Fruit fly (Drosophila melanogaster) whole organism, larva: ENCODE data around the gene CG2540.
A peak's percentile ranks its signal among the peaks of the same experiment; 100 is the strongest.

Source experiments
- noc ChIP-seq: fragments of 200-800 bp; sonication (Bioruptor generic); optimal IDR thresholded peaks from 3 replicates; lab custom pipeline; 2019; ENCODE audit warnings: missing biosample characterization, mild to moderate bottlenecking, missing genetic modification characterization, moderate library complexity

Gene CG2540

DNA sequence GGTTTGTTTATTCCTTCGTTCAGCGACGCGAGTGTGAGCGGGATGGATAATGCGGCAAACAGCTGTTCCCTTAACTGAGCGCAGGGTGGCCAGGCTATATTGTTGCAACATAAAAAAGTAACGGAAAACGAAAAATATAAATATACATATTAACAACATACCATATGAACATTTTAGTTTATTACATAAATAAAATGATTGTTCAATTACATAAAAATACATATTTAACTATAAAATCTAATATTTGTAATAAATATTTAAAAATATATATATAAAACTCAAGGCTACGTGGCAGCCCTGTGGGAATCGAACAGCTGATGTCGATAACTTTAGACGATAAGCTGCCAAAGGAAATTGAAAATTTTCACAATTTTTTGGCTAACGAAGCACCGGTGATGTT is at the start of gene CG2540, which contains the start of gene Aven:
TSS of gene CG2540 (plus strand) at position 315 of the 400 bp plus-strand sequence.
TSS of gene Aven (minus strand) at position 77 of the 400 bp plus-strand sequence.
- peak; percentile 89 for TF ChIP-seq noc (tag; lab: Kevin White, UChicago)

DNA sequence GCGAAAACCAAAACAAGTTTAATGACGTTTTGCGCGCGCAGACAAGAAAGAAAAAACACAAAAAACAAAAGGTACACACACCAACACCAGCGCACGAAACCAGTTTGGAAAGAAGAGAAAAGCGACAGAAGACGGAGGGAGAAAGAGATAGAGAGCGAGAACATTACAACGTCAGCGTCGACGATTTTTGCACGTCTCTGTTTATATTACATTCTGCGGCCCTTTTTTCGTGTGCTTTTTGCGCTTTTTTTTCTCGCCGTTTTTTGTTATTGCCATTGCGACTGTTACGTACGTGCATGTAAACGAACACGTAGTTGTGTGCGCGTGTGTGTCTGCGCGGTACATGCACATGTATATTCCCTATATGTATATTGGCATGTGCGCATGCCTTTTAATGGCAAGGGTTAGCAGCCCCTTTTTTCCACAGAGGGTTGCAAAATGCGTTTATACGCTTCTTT is 49.6 kb upstream of the CG2540 start:
- TF ChIP-seq noc (tag; lab: Kevin White, UChicago): no peak

DNA sequence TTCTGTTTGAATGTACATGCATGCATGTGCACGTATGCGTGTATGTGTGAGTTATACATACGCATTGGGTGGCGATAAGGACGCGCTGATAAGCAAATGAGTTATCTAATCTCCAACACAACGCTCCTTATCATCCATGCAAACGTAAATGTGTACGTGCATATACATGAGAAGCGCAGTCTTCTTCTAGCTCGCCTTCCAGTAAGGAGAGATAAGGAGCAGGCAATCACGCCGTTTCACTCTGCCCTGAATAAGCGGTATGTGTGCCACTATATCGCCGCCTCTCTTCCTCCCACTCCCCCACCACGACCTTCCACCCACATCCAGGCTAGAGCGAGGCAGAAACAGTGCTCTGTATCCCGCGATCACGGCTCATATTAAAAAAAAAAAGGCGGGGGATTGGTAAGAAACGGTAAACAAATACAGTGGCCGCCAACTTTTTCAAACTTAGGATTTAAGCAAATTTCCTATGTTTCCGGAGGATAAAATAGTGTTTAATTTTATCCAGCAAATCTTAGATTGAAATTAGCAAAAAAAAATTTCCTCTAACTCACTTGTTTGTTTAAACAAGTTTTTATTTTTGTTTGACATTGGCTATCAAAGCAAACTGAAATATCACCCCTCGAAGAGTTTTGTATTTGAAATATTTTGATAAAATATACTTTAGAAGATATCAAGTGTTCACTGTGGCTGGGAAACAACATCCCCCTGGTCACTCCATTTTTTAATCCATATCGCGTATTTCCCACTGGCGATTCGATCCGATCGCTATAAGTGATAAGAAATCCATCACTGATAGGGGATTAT is 49.0 kb upstream of the CG2540 start:
- TF ChIP-seq noc (tag; lab: Kevin White, UChicago): peak; percentile 50

DNA sequence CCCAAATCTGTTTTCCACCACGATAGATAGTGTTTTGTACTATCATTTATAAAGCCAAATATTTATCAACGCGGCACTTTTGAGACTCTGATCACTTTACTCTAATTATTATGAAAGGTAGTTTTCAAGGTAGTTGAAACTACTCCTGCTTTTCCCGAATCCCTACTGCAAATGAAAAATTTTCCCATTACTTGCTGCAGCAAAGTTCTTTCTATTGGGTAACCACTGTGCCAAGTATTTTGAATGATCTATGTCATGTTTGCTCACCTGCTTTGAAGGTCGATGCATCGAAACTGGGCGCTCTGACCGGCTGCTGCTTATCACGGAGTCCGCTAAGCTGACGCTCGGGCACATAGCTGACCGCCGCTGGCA is 48.4 kb upstream of the CG2540 start:
- TF ChIP-seq noc (tag; lab: Kevin White, UChicago): no peak

DNA sequence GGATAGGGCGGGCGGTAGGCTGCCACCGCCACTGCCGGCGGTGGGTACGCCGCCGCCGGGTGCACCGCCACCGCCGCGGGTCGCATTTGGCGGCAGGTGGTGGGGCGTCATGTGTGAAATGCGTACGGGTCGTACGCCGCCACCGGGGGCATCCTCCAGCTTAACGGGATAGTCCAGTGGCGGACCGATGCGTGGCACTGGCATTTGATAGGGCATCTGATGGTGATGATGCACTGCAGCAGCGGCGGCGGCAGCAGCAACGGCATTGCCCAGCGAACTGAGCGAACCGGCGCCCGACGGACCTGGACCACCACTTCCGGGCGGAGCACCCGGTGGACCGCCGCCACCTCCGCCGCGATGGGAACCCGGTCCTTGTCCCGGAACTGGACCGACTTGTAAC is 47.8 kb upstream of the CG2540 start:
- TF ChIP-seq noc (tag; lab: Kevin White, UChicago): no peak

DNA sequence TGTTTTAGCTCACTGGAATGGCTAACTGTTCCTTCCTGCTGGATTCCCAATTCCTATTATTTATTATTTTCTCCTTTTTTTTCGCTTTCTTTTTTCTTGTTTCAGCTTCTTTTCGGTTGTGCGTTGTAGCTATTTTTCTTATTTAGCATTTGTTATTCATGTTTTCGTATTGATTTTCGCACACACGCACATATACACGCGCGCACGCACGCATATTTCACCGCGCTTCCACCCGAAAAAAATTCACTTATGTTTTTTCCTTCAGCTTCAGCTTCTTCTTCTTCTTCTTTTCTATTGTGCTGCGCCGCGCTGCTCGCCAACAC is 47.1 kb upstream of the CG2540 start:
- TF ChIP-seq noc (tag; lab: Kevin White, UChicago): no peak

DNA sequence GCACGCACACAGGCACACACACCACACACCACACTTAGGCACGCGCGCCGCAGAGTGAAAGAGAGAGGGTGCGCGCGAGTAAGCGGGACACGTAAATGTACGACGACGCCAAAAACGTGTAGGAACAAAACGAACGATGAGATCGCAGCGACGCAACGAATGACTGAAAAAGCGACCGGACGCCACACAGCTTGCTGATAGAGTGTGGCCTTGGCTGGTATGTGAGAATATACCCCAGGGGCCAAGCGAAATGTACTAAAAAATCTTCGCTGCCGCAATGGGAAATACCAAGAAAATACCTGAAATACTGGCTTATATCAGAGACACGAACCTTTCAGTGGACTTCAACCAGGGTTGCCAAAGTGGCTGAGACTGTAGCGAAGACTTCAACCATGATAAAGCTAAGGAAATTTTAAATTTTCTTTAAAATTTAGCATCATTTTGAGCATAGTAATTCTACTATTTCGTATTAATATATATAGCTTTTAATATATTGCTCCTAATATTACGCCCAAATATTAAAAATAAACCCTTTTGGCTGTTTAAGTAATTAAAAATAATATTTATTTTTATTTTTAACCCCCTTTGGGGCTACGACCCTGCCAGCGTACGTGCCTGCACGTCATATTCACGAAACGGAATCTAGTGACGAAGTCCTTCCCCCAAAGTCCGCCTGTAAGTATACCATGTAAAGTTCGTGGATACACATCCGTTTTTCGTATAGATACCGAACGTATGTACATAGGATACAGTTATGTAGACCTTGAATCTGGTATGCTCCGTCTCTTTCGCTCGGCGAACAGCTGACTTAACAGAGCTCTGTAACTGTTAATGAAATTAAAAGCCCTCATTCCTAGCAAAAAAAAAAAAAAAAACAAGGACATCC is 46.5 kb upstream of the CG2540 start, which contains the start of gene Pits:
TSS of gene Pits (minus strand) at position 210 of the 886 bp plus-strand sequence.
- peak; percentile 55 for TF ChIP-seq noc (tag; lab: Kevin White, UChicago)

DNA sequence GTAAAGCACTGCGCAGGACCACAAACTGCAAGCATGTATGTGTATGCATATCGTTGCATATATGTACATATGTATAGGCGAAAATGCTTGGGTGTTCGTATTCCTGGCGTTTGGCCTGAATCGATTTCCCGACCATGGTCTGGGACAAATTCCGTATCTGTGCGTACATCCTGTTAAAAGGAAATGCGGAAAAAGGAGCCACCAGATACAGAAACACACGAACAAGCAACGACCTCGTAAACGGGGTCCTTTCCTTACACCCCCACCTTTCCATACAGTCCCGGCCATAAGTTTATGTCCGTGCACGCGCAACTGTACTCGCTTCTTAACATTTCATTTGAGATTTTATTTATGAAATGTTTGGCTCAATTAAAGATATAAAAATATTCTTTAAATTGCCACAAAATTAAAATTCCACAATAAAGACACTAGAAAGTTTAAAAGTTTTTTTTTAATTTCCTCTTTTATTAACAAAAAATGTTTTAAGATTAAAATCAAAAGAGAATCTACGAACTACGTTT is 45.7 kb upstream of the CG2540 start:
- no peak for TF ChIP-seq noc (tag; lab: Kevin White, UChicago)

DNA sequence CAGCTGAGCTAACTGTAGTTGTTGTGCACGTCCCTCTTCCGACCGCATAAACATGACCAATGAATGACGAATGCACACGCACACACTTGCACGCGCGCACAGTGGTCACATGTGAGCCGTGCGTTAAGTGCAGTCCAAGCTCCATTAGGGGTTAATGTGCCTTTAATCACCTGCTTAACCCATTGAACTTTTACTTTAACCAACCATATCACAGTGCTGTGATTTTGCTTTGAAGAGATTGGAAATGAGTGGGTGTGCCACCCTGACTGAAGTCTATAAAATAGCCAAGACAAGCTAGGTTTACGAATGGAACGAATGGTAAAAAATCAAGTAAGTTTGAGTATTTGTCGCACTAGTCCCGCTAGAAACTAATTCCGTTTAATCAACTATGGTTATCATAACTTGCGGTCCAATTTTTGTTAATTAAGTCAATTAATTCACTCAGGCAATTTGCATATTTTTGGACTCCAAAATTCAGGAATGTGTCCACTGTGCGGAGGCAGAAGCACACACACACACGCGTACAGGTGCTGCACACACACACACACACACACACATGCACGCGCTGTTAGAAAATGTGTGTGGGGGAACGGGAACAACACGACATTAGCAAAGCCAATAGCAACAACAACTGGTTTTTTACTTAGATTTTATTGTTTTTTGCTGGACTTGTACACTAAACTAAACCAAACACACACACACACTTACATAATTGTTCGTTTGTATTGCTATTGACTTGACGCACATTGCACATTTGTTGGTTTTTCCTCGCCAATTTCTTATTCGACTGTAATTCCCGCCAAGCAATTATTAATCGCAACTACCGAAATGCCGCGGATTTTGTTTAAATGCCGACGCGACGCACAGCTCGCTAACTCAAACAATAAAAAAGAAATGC is 38.2 kb upstream of the CG2540 start:
- peak; percentile 45 for TF ChIP-seq noc (tag; lab: Kevin White, UChicago)

DNA sequence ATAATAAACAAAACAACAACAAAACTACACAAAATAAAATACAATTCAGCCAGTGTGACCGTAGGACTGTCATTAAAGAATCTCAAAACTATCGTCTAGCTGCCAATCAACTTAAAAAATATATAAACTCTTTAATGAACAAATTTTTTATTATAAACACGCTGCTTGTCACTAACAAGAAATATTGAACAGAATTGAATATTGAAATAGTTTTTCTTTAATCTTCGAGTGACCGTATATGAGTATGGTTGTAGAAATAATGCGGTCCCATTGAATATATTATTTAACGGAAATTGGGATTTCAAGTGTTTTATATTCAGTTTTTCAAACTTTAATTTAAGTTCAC is 37.6 kb upstream of the CG2540 start, which contains the start of gene LIMK1:
TSS of gene LIMK1 (minus strand) at position 73 of the 346 bp plus-strand sequence.
- no peak for TF ChIP-seq noc (tag; lab: Kevin White, UChicago)

DNA sequence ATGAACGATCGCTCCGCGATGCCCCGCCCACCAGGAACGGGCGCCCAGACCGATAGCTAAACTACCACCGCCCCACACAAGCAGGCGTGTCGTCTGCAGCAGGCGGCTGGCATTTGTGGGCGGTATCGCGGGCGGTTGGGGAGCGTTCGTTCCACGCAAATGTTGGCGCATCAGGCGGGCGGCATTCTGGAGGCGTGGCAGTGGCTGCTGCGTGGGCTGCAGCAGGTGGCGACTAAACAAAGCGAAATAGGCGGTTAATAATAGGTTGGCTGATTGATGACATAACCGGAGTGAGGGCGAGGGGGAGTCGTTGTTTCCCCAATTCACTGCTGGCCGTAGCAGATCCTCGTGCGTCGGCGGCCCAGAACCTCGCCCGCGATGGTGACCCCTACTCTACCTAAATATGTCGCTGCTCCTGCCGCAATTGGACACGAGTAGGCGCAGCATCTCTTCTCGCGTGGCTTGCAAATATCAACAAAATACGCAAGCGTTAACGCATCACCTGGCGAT is 34.5 kb upstream of the CG2540 start:
- TF ChIP-seq noc (tag; lab: Kevin White, UChicago): no peak

DNA sequence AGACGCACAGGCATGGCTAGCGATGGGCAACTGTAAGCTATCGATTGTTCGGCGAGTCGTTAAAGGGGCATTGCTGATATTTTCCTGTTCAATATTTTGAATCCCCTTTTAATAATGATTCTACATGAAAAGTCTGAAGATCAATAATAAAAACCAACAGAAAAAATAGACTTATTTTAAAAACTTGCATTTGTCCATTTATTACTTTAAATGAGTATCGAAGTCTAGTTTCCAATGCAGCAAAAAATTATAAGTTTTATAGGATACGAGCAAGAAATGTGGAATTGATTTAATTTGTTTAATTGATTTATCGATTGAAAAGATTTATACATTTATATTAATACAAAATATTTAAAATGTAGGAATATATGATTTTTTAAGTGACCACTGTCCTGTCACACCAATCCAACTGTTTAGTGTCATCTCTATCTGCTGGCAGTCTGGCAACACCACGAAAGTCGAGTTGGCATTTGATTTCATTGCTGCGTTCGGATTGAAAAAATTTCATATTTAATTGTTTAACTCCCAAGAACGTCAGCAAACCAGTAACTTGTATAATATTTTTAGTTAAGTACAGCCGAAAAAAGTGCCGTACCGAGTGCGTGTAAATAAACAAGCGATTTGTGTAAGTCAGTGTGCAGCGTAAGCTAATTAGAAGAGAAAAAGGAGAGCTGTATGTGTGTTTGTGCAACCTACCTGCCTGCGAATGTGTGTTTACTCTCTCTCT is 33.9 kb upstream of the CG2540 start, which contains the start of the genes CG1824 and Sec16:
TSS of gene CG1824 (minus strand) at position 15 of the 727 bp plus-strand sequence.
TSS of gene Sec16 (plus strand) at position 438 of the 727 bp plus-strand sequence.
- TF ChIP-seq noc (tag; lab: Kevin White, UChicago): peak; percentile 44

DNA sequence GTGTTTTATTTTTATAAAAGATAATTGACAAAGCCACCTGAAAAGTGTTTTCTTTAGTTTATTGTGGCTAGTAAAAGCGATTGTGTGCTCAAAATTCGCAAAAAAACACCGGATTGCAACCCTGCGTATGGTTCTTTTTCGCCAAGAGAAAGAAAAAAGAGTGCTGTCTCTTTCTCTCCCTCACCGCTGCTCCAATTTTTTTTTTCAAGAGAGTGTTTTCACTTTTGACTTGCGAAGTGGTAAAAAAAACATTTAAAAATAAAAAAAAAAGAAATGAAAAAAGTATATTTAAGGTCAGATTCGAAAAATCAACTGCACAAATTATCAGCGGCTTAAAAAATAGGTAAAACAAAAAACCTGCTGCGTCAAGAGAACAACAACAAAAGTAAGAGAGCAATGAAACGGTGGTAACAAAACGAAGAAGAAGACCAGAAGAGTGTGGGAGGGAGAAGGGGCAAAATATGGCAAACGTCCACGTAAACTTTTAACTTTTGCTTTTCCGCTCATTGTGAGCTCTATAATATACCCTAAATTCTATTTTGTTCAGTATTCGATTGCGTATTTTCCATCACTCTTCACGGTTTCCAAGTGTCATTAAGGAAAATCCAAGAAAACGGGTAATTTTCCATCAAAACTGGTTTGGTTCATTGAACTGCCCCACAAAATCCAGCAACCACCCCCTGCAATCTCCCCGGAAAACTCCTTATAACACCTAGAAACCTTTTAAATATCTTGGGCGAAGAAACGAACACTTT is 33.1 kb upstream of the CG2540 start:
- TF ChIP-seq noc (tag; lab: Kevin White, UChicago): no peak
